Fruit fly (Drosophila melanogaster): Measurements from ENCODE around the gene CG6040.

The CG6040 gene

DNA sequence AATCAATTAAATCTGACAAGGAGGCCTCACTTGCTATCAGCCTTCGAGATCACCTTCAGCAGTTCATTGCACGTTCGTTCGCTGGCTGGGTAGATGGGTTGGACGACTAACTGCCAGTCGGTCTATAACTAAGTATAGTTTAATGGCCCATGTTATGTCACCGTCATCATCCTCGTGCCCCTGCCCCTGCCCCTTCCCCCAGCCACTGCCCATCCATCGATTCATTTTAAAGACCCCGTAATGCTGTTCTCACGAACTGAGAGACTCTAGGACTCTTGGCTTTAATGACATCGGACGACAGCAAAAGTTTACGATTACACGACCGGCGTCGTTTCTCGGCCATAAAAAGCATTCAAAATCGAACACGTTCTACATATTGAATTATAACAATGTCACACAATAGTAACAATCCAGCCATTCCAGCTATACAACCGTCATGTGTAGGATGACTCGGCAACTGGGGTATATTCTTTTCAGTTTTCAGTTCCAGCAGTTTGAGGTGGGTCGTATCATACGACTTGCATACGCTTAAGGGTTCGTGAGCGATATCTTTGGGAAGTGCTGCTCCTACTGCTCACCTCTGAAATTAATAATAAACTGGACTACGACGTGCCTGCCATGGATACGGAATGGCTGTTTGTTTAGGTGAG lies 29.7 kb upstream of the CG6040 start:
- TF ChIP-seq Jra (GFP tag; optimal IDR thresholded peaks at IDR 0.05), result no peak
- no peak for TF ChIP-seq dmrt93B (GFP tag; optimal IDR thresholded peaks at IDR 0.05)
- TF ChIP-seq Dfd (GFP tag; optimal IDR thresholded peaks at IDR 0.05), result no peak
- no peak for TF ChIP-seq dl (GFP tag; optimal IDR thresholded peaks at IDR 0.05; ENCODE audit: insufficient read depth in 1 of 2, partially characterized antibody in 2 of 2)
- TF ChIP-seq Mio (GFP tag; optimal IDR thresholded peaks at IDR 0.05), result no peak
- no peak for TF ChIP-seq Rel (GFP tag; optimal IDR thresholded peaks at IDR 0.05)
- no peak for TF ChIP-seq Rel (tag; optimal IDR thresholded peaks at IDR 0.05)
- no peak for TF ChIP-seq Hr83 (GFP tag; optimal IDR thresholded peaks at IDR 0.05; ENCODE audit: poor library complexity, severe bottlenecking)
- TF ChIP-seq foxo (GFP tag; optimal IDR thresholded peaks at IDR 0.05), result no peak
- no peak for TF ChIP-seq OdsH (GFP tag; optimal IDR thresholded peaks at IDR 0.05)
- no peak for TF ChIP-seq pan (optimal IDR thresholded peaks at IDR 0.05)
- TF ChIP-seq psq (GFP tag; optimal IDR thresholded peaks at IDR 0.05), result no peak
- TF ChIP-seq h (GFP tag; optimal IDR thresholded peaks at IDR 0.05), result no peak
- no peak for TF ChIP-seq br (GFP tag; optimal IDR thresholded peaks at IDR 0.05)
- no peak for TF ChIP-seq Dif (GFP tag; optimal IDR thresholded peaks at IDR 0.05; ENCODE audit: partially characterized antibody)
- no peak for TF ChIP-seq brk (GFP tag; optimal IDR thresholded peaks at IDR 0.05)
- no peak for TF ChIP-seq Vsx2 (GFP tag; optimal IDR thresholded peaks at IDR 0.05; ENCODE audit: partially characterized antibody)
- no peak for TF ChIP-seq lola (GFP tag; optimal IDR thresholded peaks at IDR 0.05)

DNA sequence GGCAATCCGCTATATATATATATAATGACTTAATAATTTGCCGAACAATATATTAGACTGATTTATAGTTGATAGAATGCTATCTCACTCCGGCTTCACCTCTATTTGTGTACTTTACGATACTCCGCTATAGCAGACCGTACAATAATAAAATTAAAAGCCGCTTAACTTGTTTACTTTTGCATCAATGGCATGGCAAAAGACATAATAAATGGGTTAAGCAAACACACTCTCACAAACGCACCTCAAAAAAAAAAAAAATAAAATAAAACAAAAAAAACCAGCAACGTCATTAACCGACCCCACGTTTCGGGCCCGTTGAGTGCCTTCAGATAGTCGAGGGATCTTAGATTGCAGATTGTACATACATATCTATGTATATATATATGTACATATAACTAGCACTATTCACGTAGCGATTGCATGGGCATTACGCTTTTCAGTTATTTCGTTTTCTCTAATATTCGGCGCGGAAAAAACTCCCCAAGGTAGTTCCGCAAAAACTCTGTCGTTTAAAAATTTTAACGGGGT lies 28.8 kb upstream of the CG6040 start:
- TF ChIP-seq Sp1 (GFP tag; optimal IDR thresholded peaks at IDR 0.05) (no peak), jim (GFP tag; optimal IDR thresholded peaks at IDR 0.05) (no peak), OdsH (GFP tag; optimal IDR thresholded peaks at IDR 0.05) (no peak), Hr78 (GFP tag; optimal IDR thresholded peaks at IDR 0.05) (no peak), Myc (optimal IDR thresholded peaks at IDR 0.05) (no peak), Dfd (GFP tag; optimal IDR thresholded peaks at IDR 0.05) (no peak), Abd-B (GFP tag; optimal IDR thresholded peaks at IDR 0.05) (no peak), Rel (GFP tag; optimal IDR thresholded peaks at IDR 0.05) (no peak), Rel (tag; optimal IDR thresholded peaks at IDR 0.05) (no peak), Hr83 (GFP tag; optimal IDR thresholded peaks at IDR 0.05; ENCODE audit: poor library complexity, severe bottlenecking) (no peak), usp (GFP tag; optimal IDR thresholded peaks at IDR 0.05) (no peak), GATAd (GFP tag; optimal IDR thresholded peaks at IDR 0.05) (no peak), N (GFP tag; optimal IDR thresholded peaks at IDR 0.05) (no peak), pan (optimal IDR thresholded peaks at IDR 0.05) (no peak), Dif (GFP tag; optimal IDR thresholded peaks at IDR 0.05; ENCODE audit: partially characterized antibody) (no peak)

DNA sequence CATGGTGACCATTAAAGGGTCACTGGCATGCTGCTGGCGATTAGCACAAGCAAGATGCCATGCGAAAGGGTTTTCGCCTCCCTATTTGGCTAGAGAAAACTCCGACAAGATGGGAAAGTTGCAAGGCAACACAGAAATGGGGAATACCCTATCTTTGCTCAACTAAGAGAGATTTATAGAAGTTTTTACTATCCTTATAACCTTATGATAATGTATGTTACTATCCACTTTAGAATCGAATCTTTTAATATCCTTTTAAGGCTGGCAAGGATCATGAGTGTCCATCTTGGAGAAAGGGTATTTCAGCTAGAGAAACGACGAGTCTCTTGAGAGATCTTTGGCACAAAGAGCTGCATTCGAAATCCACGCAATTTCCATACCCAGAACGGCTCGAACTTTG lies 27.0 kb upstream of the CG6040 start:
- no peak for TF ChIP-seq woc (GFP tag; optimal IDR thresholded peaks at IDR 0.05)
- TF ChIP-seq dsf (GFP tag; optimal IDR thresholded peaks at IDR 0.05; ENCODE audit: borderline replicate concordance), result no peak
- TF ChIP-seq Sp1 (GFP tag; optimal IDR thresholded peaks at IDR 0.05), result no peak
- TF ChIP-seq OdsH (GFP tag; optimal IDR thresholded peaks at IDR 0.05), result no peak
- no peak for TF ChIP-seq Abd-B (GFP tag; optimal IDR thresholded peaks at IDR 0.05)
- TF ChIP-seq h (GFP tag; optimal IDR thresholded peaks at IDR 0.05), result no peak
- TF ChIP-seq GATAd (GFP tag; optimal IDR thresholded peaks at IDR 0.05), result no peak
- no peak for TF ChIP-seq dl (GFP tag; optimal IDR thresholded peaks at IDR 0.05; ENCODE audit: insufficient read depth in 1 of 2, partially characterized antibody in 2 of 2)
- no peak for TF ChIP-seq Jra (GFP tag; optimal IDR thresholded peaks at IDR 0.05)
- no peak for TF ChIP-seq brk (GFP tag; optimal IDR thresholded peaks at IDR 0.05)
- TF ChIP-seq tai (GFP tag; optimal IDR thresholded peaks at IDR 0.05), result no peak
- TF ChIP-seq Dfd (GFP tag; optimal IDR thresholded peaks at IDR 0.05), result no peak

DNA sequence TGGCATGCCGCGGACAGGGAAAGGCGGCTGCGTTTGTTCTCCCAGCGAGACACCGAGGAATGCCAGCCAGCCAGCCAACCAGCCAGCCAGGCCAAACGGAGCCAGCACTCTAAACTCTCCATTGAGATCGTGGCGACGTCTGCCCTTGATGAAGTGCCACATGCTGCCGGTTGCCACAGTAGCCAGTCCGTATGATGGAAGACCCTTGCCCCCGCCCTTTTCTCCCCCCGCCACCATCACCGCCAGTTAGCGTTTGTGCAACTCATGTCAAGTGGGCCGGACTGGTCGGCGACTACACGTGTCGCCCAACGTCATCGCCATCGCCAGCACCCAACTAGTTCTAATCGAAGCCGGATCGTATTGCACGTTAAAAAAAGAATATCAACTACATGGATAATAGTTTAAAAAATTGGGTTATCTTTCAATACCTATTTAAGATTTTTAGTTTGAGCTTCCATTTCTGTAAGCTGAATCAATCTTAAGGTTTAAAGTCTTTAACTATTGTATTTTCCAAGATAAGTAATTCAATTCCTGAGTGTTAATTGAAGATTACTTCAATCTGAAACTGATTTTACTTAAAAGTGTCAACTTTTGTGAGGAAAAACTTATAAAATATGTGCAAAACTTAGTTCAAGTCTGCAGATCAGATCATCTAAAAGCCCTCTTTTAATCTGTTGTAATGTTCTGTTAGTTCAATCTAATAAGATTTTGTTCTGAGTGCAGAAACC lies 26.4 kb upstream of the CG6040 start:
- TF ChIP-seq ey (GFP tag; optimal IDR thresholded peaks at IDR 0.05) (no peak), N (GFP tag; optimal IDR thresholded peaks at IDR 0.05) (no peak), woc (GFP tag; optimal IDR thresholded peaks at IDR 0.05) (no peak), Sp1 (GFP tag; optimal IDR thresholded peaks at IDR 0.05) (no peak), Jra (GFP tag; optimal IDR thresholded peaks at IDR 0.05) (no peak), OdsH (GFP tag; optimal IDR thresholded peaks at IDR 0.05) (no peak), sv (GFP tag; optimal IDR thresholded peaks at IDR 0.05) (no peak), HLH106 (tag; optimal IDR thresholded peaks at IDR 0.05) (no peak), lola (GFP tag; optimal IDR thresholded peaks at IDR 0.05) (no peak), Hr78 (GFP tag; optimal IDR thresholded peaks at IDR 0.05) (no peak), pan (optimal IDR thresholded peaks at IDR 0.05) (no peak), tai (GFP tag; optimal IDR thresholded peaks at IDR 0.05) (no peak), Vsx2 (GFP tag; optimal IDR thresholded peaks at IDR 0.05; ENCODE audit: partially characterized antibody) (no peak), Mio (GFP tag; optimal IDR thresholded peaks at IDR 0.05) (no peak), Myc (optimal IDR thresholded peaks at IDR 0.05) (no peak), CG9705 (GFP tag; optimal IDR thresholded peaks at IDR 0.05) (no peak), GATAd (GFP tag; optimal IDR thresholded peaks at IDR 0.05) (no peak), Rel (GFP tag; optimal IDR thresholded peaks at IDR 0.05) (no peak), Rel (tag; optimal IDR thresholded peaks at IDR 0.05) (no peak), psq (GFP tag; optimal IDR thresholded peaks at IDR 0.05) (no peak), dl (GFP tag; optimal IDR thresholded peaks at IDR 0.05; ENCODE audit: insufficient read depth in 1 of 2, partially characterized antibody in 2 of 2) (no peak)
